Fruit fly (Drosophila melanogaster) whole organism, embryonic: ENCODE data around the gene CG42718.
A peak's percentile ranks its signal among the peaks of the same experiment; 100 is the strongest.

Experiments used
- B-H2 ChIP-seq: fragments of 200-800 bp; sonication (Bioruptor generic); optimal IDR thresholded peaks from 2 replicates; lab custom pipeline; 2018; ENCODE audit warnings: missing biosample characterization, mild to moderate bottlenecking, missing genetic modification characterization
- Blimp-1 ChIP-seq: fragments of 200-800 bp; sonication (Bioruptor generic); optimal IDR thresholded peaks from 3 replicates; lab custom pipeline; 2018; ENCODE audit warnings: missing biosample characterization, missing genetic modification characterization, mild to moderate bottlenecking, moderate library complexity, missing genetic modification reagents
- CG11456 ChIP-seq: fragments of 200-800 bp; sonication (Bioruptor generic); IDR thresholded peaks from 3 replicates; pipeline ENCODE4 v1.3.6; 2022; ENCODE audit warnings: missing biosample characterization, missing genetic modification characterization
- CG13424 ChIP-seq: fragments of 200-800 bp; sonication (Bioruptor generic); optimal IDR thresholded peaks from 2 replicates; lab custom pipeline; 2019; ENCODE audit warnings: missing biosample characterization, mild to moderate bottlenecking, missing genetic modification characterization, moderate library complexity
- CG13624 ChIP-seq: fragments of 200-800 bp; sonication (Bioruptor generic); optimal IDR thresholded peaks from 2 replicates; lab custom pipeline; 2016; ENCODE audit warnings: missing biosample characterization, missing genetic modification characterization
- CG15269 ChIP-seq: fragments of 200-800 bp; sonication (Bioruptor generic); optimal IDR thresholded peaks from 2 replicates; lab custom pipeline; 2018; ENCODE audit warnings: missing biosample characterization, mild to moderate bottlenecking, missing genetic modification characterization, moderate library complexity
- CG17612 ChIP-seq: fragments of 200-800 bp; sonication (Bioruptor generic); IDR thresholded peaks from 2 replicates; pipeline ENCODE4 v1.3.6; 2022; ENCODE audit warnings: missing biosample characterization, missing genetic modification characterization
- CG2712 ChIP-seq: fragments of 200-800 bp; optimal IDR thresholded peaks from 3 replicates; lab custom pipeline; 2019; ENCODE audit warnings: missing biosample characterization, mild to moderate bottlenecking, missing genetic modification characterization, moderate library complexity
- CG32767 ChIP-seq: fragments of 200-800 bp; sonication (Bioruptor generic); IDR thresholded peaks from 2 replicates; pipeline ENCODE4 v1.3.6; 2022; ENCODE audit warnings: missing biosample characterization, missing genetic modification characterization
- CG7839 ChIP-seq: fragments of 200-800 bp; sonication (Bioruptor generic); optimal IDR thresholded peaks from 3 replicates; lab custom pipeline; 2018; ENCODE audit warnings: missing biosample characterization, mild to moderate bottlenecking, missing genetic modification characterization, moderate library complexity
- CG9727 ChIP-seq: fragments of 200-800 bp; sonication (Bioruptor generic); optimal IDR thresholded peaks from 3 replicates; lab custom pipeline; 2017; ENCODE audit warnings: missing biosample characterization, mild to moderate bottlenecking, missing genetic modification characterization
- Dip3 ChIP-seq: fragments of 200-800 bp; sonication (Bioruptor generic); optimal IDR thresholded peaks from 3 replicates; lab custom pipeline; 2016; ENCODE audit warnings: missing biosample characterization, missing genetic modification characterization
- HLH54F ChIP-seq: fragments of 200-800 bp; sonication (Bioruptor generic); optimal IDR thresholded peaks from 3 replicates; lab custom pipeline; 2016; ENCODE audit warnings: missing biosample characterization, missing genetic modification characterization
- Hr3 ChIP-seq: fragments of 200-800 bp; sonication (Bioruptor generic); optimal IDR thresholded peaks from 3 replicates; lab custom pipeline; 2016; ENCODE audit warnings: missing biosample characterization, missing genetic modification characterization
- Hr51 ChIP-seq, 2 experiments: fragments of 200-800 bp; sonication (Bioruptor generic); optimal IDR thresholded peaks; 2 replicates in 1 of 2; 3 replicates in 1 of 2; lab custom pipeline; 2016 to 2018; ENCODE audit warnings: missing biosample characterization in 2 of 2, missing genetic modification characterization in 2 of 2, mild to moderate bottlenecking in 1 of 2, moderate library complexity in 1 of 2
- Neu2 ChIP-seq: fragments of 200-800 bp; sonication (Bioruptor generic); optimal IDR thresholded peaks from 3 replicates; lab custom pipeline; 2016; ENCODE audit warnings: missing biosample characterization, missing genetic modification characterization, borderline replicate concordance
- Nf-YA ChIP-seq: fragments of 200-800 bp; sonication (Bioruptor generic); IDR thresholded peaks from 2 replicates; pipeline ENCODE4 v1.3.6; 2022; ENCODE audit warnings: missing biosample characterization, missing genetic modification characterization
- Pdp1 ChIP-seq, 2 experiments: fragments of 200-800 bp; sonication (Bioruptor generic); optimal IDR thresholded peaks; 3 replicates each; lab custom pipeline; 2016; ENCODE audit warnings: missing biosample characterization in 2 of 2, missing genetic modification characterization in 2 of 2, mild to moderate bottlenecking in 1 of 2, moderate library complexity in 1 of 2
- Sox102F ChIP-seq: fragments of 200-800 bp; sonication (Bioruptor generic); optimal IDR thresholded peaks from 2 replicates; lab custom pipeline; 2018; ENCODE audit warnings: missing biosample characterization, mild to moderate bottlenecking, missing genetic modification characterization, moderate library complexity
- btn ChIP-seq: fragments of 200-800 bp; sonication (Bioruptor generic); optimal IDR thresholded peaks from 2 replicates; lab custom pipeline; 2016; ENCODE audit warnings: missing biosample characterization, missing genetic modification characterization
- chinmo ChIP-seq: fragments of 200-800 bp; sonication (Bioruptor generic); IDR thresholded peaks from 4 replicates; pipeline ENCODE4 v1.3.6; 2022; ENCODE audit warnings: missing biosample characterization, missing genetic modification characterization; ENCODE audit not compliant: partially characterized antibody
- danr ChIP-seq: fragments of 200-800 bp; sonication (Bioruptor generic); IDR thresholded peaks from 2 replicates; pipeline ENCODE4 v1.3.6; 2022; ENCODE audit warnings: missing biosample characterization, missing genetic modification characterization
- dm ChIP-seq: fragments of 200-800 bp; sonication (Bioruptor generic); optimal IDR thresholded peaks from 3 replicates; lab custom pipeline; 2016; ENCODE audit warnings: missing biosample characterization, missing genetic modification characterization
- gem ChIP-seq: fragments of 200-800 bp; sonication (Bioruptor generic); optimal IDR thresholded peaks from 2 replicates; lab custom pipeline; 2019; ENCODE audit warnings: missing biosample characterization, mild to moderate bottlenecking, missing genetic modification characterization, moderate library complexity
- klu ChIP-seq: fragments of 200-800 bp; sonication (Bioruptor generic); IDR thresholded peaks from 2 replicates; pipeline ENCODE4 v1.3.6; 2022; ENCODE audit warnings: missing biosample characterization, missing genetic modification characterization
- nom ChIP-seq: fragments of 200-800 bp; sonication (Bioruptor generic); optimal IDR thresholded peaks from 2 replicates; lab custom pipeline; 2017; ENCODE audit warnings: missing biosample characterization, missing genetic modification characterization, mild to moderate bottlenecking, moderate library complexity, missing genetic modification reagents
- oc ChIP-seq: fragments of 200-800 bp; sonication (Bioruptor generic); optimal IDR thresholded peaks from 2 replicates; lab custom pipeline; 2018; ENCODE audit warnings: missing biosample characterization, mild to moderate bottlenecking, missing genetic modification characterization, moderate library complexity
- pan ChIP-seq, 4 experiments: fragments of >200 bp in 3 of 4; fragments of 200-800 bp in 1 of 4; sonication (Bioruptor generic) in 1 of 4; optimal IDR thresholded peaks in 3 of 4; IDR thresholded peaks in 1 of 4; 2 replicates each; pipeline versions ENCODE4 v1.3.6 to Lab custom; 2017 to 2022; ENCODE audit warnings: missing biosample characterization in 2 of 4, missing genetic modification characterization in 2 of 4, mixed read lengths in 1 of 4
- sd ChIP-seq: fragments of 200-800 bp; sonication (Bioruptor generic); optimal IDR thresholded peaks from 3 replicates; lab custom pipeline; 2018; ENCODE audit warnings: missing biosample characterization, mild to moderate bottlenecking, missing genetic modification characterization, moderate library complexity
- stc ChIP-seq: fragments of 200-800 bp; sonication (Bioruptor generic); IDR thresholded peaks from 2 replicates; pipeline ENCODE4 v1.3.6; 2022; ENCODE audit warnings: missing biosample characterization, missing genetic modification characterization
- sug ChIP-seq: fragments of 200-800 bp; optimal IDR thresholded peaks from 2 replicates; lab custom pipeline; 2019; ENCODE audit warnings: missing biosample characterization, mild to moderate bottlenecking, missing genetic modification characterization, moderate library complexity
- tgo ChIP-seq: fragments of 200-800 bp; sonication (Bioruptor generic); IDR thresholded peaks from 3 replicates; pipeline ENCODE4 v1.3.6; 2022; ENCODE audit warnings: missing biosample characterization, missing genetic modification characterization
- usp ChIP-seq: fragments of >200 bp; optimal IDR thresholded peaks from 2 replicates; lab custom pipeline; 2017; ENCODE audit warnings: missing biosample characterization, missing genetic modification characterization
- vvl ChIP-seq: fragments of 200-800 bp; sonication (Bioruptor generic); IDR thresholded peaks from 2 replicates; pipeline ENCODE4 v1.3.6; 2022; ENCODE audit warnings: missing biosample characterization, missing genetic modification characterization
- zfh1 ChIP-seq: fragments of 200-800 bp; sonication (Bioruptor generic); IDR thresholded peaks from 3 replicates; pipeline ENCODE4 v1.3.6; 2022; ENCODE audit warnings: missing biosample characterization, missing genetic modification characterization

CG42718 gene

dm6 chr3L:16285346-16285911 lies 35.6 kb downstream of the CG42718 start, which contains the start of gene CG13047 (continued):
- peak; percentile 11 for TF ChIP-seq CG2712 (tag; lab: Kevin White, UChicago)
- TF ChIP-seq Sox102F (GFP tag; lab: Kevin White, UChicago) = peak; percentile 36
- TF ChIP-seq CG7839 (tag; lab: Kevin White, UChicago) = peak; percentile 25
- peak; percentile 29 for TF ChIP-seq gem
- TF ChIP-seq Blimp-1 (GFP tag; lab: Kevin White, UChicago) = peak; percentile 7
- TF ChIP-seq CG13424 (tag; lab: Kevin White, UChicago) = peak; percentile 24
- no peak for TF ChIP-seq danr (GFP tag; lab: Robert Waterston, UW)
- 0 out of 4 replicates have a peak, but pooled peaks have one; percentile 24 for TF ChIP-seq chinmo
- TF ChIP-seq tgo (GFP tag; lab: Robert Waterston, UW) = 0 out of 3 replicates have a peak, but pooled peaks have one; percentile 21
- TF ChIP-seq Hr51 (GFP tag; optimal IDR thresholded peaks at IDR 0.05; lab: Kevin White, UChicago) = peak in 1 of 2 experiments; percentile 54
- TF ChIP-seq Dip3 (GFP tag; lab: Kevin White, UChicago) = no peak
- peak; percentile 28 for TF ChIP-seq CG15269 (tag; lab: Kevin White, UChicago)

- TF ChIP-seq nom (GFP tag; lab: Kevin White, UChicago) (no peak), stc (GFP tag; lab: Robert Waterston, UW) (no peak), oc (peak; percentile 31), klu (GFP tag; lab: Robert Waterston, UW) (no peak), Pdp1 (GFP tag; optimal IDR thresholded peaks at IDR 0.05; lab: Kevin White, UChicago) (peak in 1 of 2 experiments; percentile 85), CG9727 (GFP tag; lab: Kevin White, UChicago) (no peak), Nf-YA (GFP tag; lab: Robert Waterston, UW) (no peak), usp (GFP tag; lab: Kevin White, UChicago) (no peak)
- TF ChIP-seq, all 482 proteins: peak for 2
Measured at dm6 chr3L:16283821-16284220, 37.3 kb downstream of the CG42718 start, which contains the start of gene CG13048. Gene CG13048, minus strand, starts transcription at chr3L:16283921.

dm6 chr3L:16281880-16282556 lies 39.1 kb downstream of the CG42718 start, which contains the start of gene CG13049:
Gene CG13049, minus strand, starts transcription at chr3L:16281930.
- no peak for TF ChIP-seq btn (GFP tag; lab: Kevin White, UChicago)
- TF ChIP-seq sd = peak; percentile 3
- no peak for TF ChIP-seq pan (optimal IDR thresholded peaks at IDR 0.05; lab: Kevin White, UChicago)
- peak in 1 of 2 experiments; percentile 12 for TF ChIP-seq pan (GFP tag; optimal IDR thresholded peaks at IDR 0.05 in 1 of 2, IDR thresholded peaks at IDR 0.05 in 1 of 2)
- TF ChIP-seq HLH54F (GFP tag; lab: Kevin White, UChicago) = no peak
- TF ChIP-seq CG32767 (GFP tag; lab: Robert Waterston, UW) = no peak
- no peak for TF ChIP-seq CG17612 (GFP tag; lab: Robert Waterston, UW)
- TF ChIP-seq Hr3 (GFP tag; lab: Kevin White, UChicago) = no peak
- TF ChIP-seq zfh1 (GFP tag; lab: Robert Waterston, UW) = no peak
- TF ChIP-seq dm = no peak
- no peak for TF ChIP-seq sug
- TF ChIP-seq CG13624 (GFP tag; lab: Kevin White, UChicago) = no peak
- peak; percentile 52; the same call in 1 of the 2 replicates for TF ChIP-seq vvl (GFP tag; lab: Robert Waterston, UW)
- TF ChIP-seq B-H2 (GFP tag; lab: Kevin White, UChicago) = no peak
- no peak for TF ChIP-seq CG11456
- no peak for TF ChIP-seq Neu2
